Fruit fly (Drosophila melanogaster): ENCODE results near the gene Ilp5.

Gene Ilp5

dm6 chr3L:9842043-9842442 lies 18.3 kb upstream of the Ilp5 start:
- TF ChIP-seq CG33017 (tag; optimal IDR thresholded peaks at IDR 0.05), result no peak
- TF ChIP-seq Clk (GFP tag; optimal IDR thresholded peaks at IDR 0.05), result no peak
- TF ChIP-seq tj (GFP tag; optimal IDR thresholded peaks at IDR 0.05), result no peak
- no peak for TF ChIP-seq toe (GFP tag; optimal IDR thresholded peaks at IDR 0.05)
- TF ChIP-seq CG14711 (tag; optimal IDR thresholded peaks at IDR 0.05), result no peak
- TF ChIP-seq bab1 (GFP tag; optimal IDR thresholded peaks at IDR 0.05), result no peak

- TF ChIP-seq ovo (GFP tag; optimal IDR thresholded peaks at IDR 0.05) (no peak), CG1620 (GFP tag; optimal IDR thresholded peaks at IDR 0.05) (no peak), bab1 (GFP tag; optimal IDR thresholded peaks at IDR 0.05) (no peak), CG7045 (GFP tag; optimal IDR thresholded peaks at IDR 0.05) (no peak), cnc (optimal IDR thresholded peaks at IDR 0.05) (no peak), CG12768 (GFP tag; optimal IDR thresholded peaks at IDR 0.05) (no peak), pad (GFP tag; optimal IDR thresholded peaks at IDR 0.05) (no peak), tj (GFP tag; optimal IDR thresholded peaks at IDR 0.05) (no peak), Hr96 (GFP tag; optimal IDR thresholded peaks at IDR 0.05) (no peak), Mnt (GFP tag; optimal IDR thresholded peaks at IDR 0.05) (no peak), kay (GFP tag; ENCODE audit: borderline replicate concordance) (no peak), Clk (GFP tag; optimal IDR thresholded peaks at IDR 0.05) (no peak), toe (GFP tag; optimal IDR thresholded peaks at IDR 0.05) (no peak), CG11617 (GFP tag; optimal IDR thresholded peaks at IDR 0.05) (no peak)
Observed at dm6 chr3L:9840710-9841109, 17.0 kb upstream of the Ilp5 start.

DNA sequence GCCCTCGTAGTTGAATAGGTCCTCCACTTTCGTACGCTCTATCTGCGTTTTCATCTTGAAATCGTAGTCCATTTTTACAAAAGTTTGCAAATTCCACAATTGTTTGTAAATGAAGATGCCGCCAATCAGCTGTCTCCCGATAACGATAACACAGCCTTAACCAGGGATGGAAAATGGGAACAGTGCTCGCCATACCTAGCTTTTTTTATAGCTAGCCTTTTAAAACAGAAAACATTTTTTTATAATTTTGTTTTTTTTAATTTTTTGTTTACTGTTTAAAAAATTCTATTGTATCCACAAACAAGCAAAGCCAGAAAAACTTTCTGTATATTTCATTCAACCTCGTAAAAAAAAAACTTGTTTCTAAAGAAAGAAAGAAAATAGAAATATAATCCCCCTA lies 14.8 kb upstream of the Ilp5 start, which contains the start of gene Cdk8:
TSS of gene Cdk8 (minus strand) at position 137 of the 400 bp plus-strand sequence.
- TF ChIP-seq Mnt (GFP tag; optimal IDR thresholded peaks at IDR 0.05) (peak; percentile 8), CG33017 (tag; optimal IDR thresholded peaks at IDR 0.05) (peak; percentile 5), ovo (GFP tag; optimal IDR thresholded peaks at IDR 0.05) (no peak), Crg-1 (GFP tag; optimal IDR thresholded peaks at IDR 0.05) (no peak), Hr96 (GFP tag; optimal IDR thresholded peaks at IDR 0.05) (no peak), CG14711 (tag; optimal IDR thresholded peaks at IDR 0.05) (peak; percentile 42), CG12768 (GFP tag; optimal IDR thresholded peaks at IDR 0.05) (no peak), pad (GFP tag; optimal IDR thresholded peaks at IDR 0.05) (no peak), kay (GFP tag; ENCODE audit: borderline replicate concordance) (peak; percentile 7), cnc (optimal IDR thresholded peaks at IDR 0.05) (no peak), CG7101 (tag; optimal IDR thresholded peaks at IDR 0.05) (peak; percentile 0), CG7045 (GFP tag; optimal IDR thresholded peaks at IDR 0.05) (no peak), CG11617 (GFP tag; optimal IDR thresholded peaks at IDR 0.05) (no peak), CG1620 (GFP tag; optimal IDR thresholded peaks at IDR 0.05) (no peak), bab1 (GFP tag; optimal IDR thresholded peaks at IDR 0.05) (peak; percentile 24)

- TF ChIP-seq CG12768 (GFP tag; optimal IDR thresholded peaks at IDR 0.05) (no peak), CG33017 (tag; optimal IDR thresholded peaks at IDR 0.05) (no peak), CG7101 (tag; optimal IDR thresholded peaks at IDR 0.05) (no peak), cnc (optimal IDR thresholded peaks at IDR 0.05) (no peak), bab1 (GFP tag; optimal IDR thresholded peaks at IDR 0.05) (no peak), cic (GFP tag; optimal IDR thresholded peaks at IDR 0.05) (no peak), CG7045 (GFP tag; optimal IDR thresholded peaks at IDR 0.05) (no peak), Mnt (GFP tag; optimal IDR thresholded peaks at IDR 0.05) (no peak), ovo (GFP tag; optimal IDR thresholded peaks at IDR 0.05) (no peak), pad (GFP tag; optimal IDR thresholded peaks at IDR 0.05) (no peak), CG5204 (GFP tag; optimal IDR thresholded peaks at IDR 0.05) (no peak), CG11617 (GFP tag; optimal IDR thresholded peaks at IDR 0.05) (no peak), tj (GFP tag; optimal IDR thresholded peaks at IDR 0.05) (no peak), Crg-1 (GFP tag; optimal IDR thresholded peaks at IDR 0.05) (no peak), Hr96 (GFP tag; optimal IDR thresholded peaks at IDR 0.05) (no peak)
Observed at dm6 chr3L:9837053-9837452, 13.4 kb upstream of the Ilp5 start.

dm6 chr3L:9836524-9837047 lies 12.9 kb upstream of the Ilp5 start, which contains the start of gene I-2:
Gene I-2 (minus strand): TSS chr3L:9836805.
- TF ChIP-seq CG11617 (GFP tag; optimal IDR thresholded peaks at IDR 0.05) (peak; percentile 36), tj (GFP tag; optimal IDR thresholded peaks at IDR 0.05) (no peak), CG7045 (GFP tag; optimal IDR thresholded peaks at IDR 0.05) (no peak)

dm6 chr3L:9832125-9832524 lies 8.4 kb upstream of the Ilp5 start:
- TF ChIP-seq ovo (GFP tag; optimal IDR thresholded peaks at IDR 0.05), result no peak
- TF ChIP-seq kay (GFP tag; ENCODE audit: borderline replicate concordance), result no peak
- no peak for TF ChIP-seq CG7045 (GFP tag; optimal IDR thresholded peaks at IDR 0.05)
- TF ChIP-seq Crg-1 (GFP tag; optimal IDR thresholded peaks at IDR 0.05), result no peak
- TF ChIP-seq pad (GFP tag; optimal IDR thresholded peaks at IDR 0.05), result no peak
- TF ChIP-seq CG7101 (tag; optimal IDR thresholded peaks at IDR 0.05), result no peak
- TF ChIP-seq tj (GFP tag; optimal IDR thresholded peaks at IDR 0.05), result no peak
- TF ChIP-seq toe (GFP tag; optimal IDR thresholded peaks at IDR 0.05), result no peak

DNA sequence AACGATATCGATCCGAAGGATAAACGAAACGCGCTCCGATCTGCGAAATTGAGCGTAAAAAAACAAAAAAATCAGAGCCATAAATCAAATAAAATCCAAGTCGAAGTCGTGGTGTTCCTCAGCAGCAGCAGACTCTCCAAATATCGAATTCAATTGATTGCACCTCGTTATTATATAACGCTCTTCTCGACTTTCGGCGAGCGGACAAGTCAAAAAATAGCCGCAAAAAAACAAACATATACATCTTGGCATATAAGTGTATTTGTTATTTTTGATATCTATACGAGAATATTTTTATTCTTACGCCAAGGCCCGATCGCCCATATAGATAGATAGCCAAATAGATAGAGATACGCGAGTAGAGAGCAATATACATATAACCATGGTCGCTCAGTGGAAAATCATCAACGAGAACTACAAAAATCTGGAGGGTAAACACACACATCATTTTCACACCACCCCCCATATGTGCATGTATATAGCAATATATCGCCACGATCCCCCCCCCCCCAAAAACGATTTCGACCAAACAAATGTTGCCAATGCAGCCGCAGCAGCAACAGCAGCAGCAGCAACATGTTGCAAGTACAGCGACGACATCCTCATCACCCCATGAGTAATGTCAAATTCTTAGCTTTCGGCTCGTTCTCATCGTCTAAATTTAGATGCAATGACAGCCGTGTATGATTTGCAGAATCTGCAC lies 6.1 kb upstream of the Ilp5 start:
- TF ChIP-seq CG7101 (tag; optimal IDR thresholded peaks at IDR 0.05) (no peak), CG14711 (tag; optimal IDR thresholded peaks at IDR 0.05) (no peak), Clk (GFP tag; optimal IDR thresholded peaks at IDR 0.05) (no peak), toe (GFP tag; optimal IDR thresholded peaks at IDR 0.05) (no peak), Hr96 (GFP tag; optimal IDR thresholded peaks at IDR 0.05) (no peak), CG5204 (GFP tag; optimal IDR thresholded peaks at IDR 0.05) (no peak), cic (GFP tag; optimal IDR thresholded peaks at IDR 0.05) (no peak), CG7045 (GFP tag; optimal IDR thresholded peaks at IDR 0.05) (no peak), pad (GFP tag; optimal IDR thresholded peaks at IDR 0.05) (no peak), CG11617 (GFP tag; optimal IDR thresholded peaks at IDR 0.05) (no peak), tj (GFP tag; optimal IDR thresholded peaks at IDR 0.05) (no peak), CG12768 (GFP tag; optimal IDR thresholded peaks at IDR 0.05) (no peak), CG33017 (tag; optimal IDR thresholded peaks at IDR 0.05) (no peak)

Measured in whole organism, adult.